Fruit fly (Drosophila melanogaster): ENCODE results near the gene Pgant7.

dm6 chrX:18460318-18460717, 39.5 kb downstream of the Pgant7 start, which contains the start of gene CG43843:
- TF ChIP-seq pan (optimal IDR thresholded peaks at IDR 0.05) (no peak), CG8478 (optimal IDR thresholded peaks at IDR 0.05) (no peak), EcR (GFP tag; optimal IDR thresholded peaks at IDR 0.05) (no peak), psq (optimal IDR thresholded peaks at IDR 0.05) (no peak)
